Worm (Caenorhabditis elegans): ENCODE measurements around the gene T24E12.2.

DNA sequence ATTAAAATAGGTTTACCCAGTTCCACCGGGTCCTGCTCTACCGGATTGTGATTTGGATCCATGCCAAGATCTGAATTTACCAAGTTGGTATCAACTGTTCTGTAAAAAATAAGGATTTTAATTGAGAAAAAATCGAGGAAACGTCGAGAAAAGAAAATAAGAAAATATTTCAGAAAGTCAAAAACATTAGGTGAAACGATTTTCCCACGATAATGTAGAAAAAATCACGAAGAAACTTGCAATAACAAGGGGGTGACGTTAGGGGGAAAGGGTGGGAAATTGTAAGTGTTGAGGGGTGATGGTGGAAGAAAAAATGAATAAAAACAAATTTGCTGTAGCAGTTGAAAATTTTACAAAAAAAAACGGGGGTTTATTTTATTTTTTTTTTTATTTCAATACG is 9.6 kb upstream of the T24E12.2 start, which contains the start of gene T24E12.10:
- TF ChIP-seq nhr-25 (tag; optimal IDR thresholded peaks at IDR 0.05) (no peak), aly-2 (tag; optimal IDR thresholded peaks at IDR 0.05) (no peak), fkh-2 (tag; optimal IDR thresholded peaks at IDR 0.05) (no peak), jun-1 (tag; optimal IDR thresholded peaks at IDR 0.05) (no peak), ceh-82 (tag; optimal IDR thresholded peaks at IDR 0.05) (no peak), unc-62 (GFP tag; optimal IDR thresholded peaks at IDR 0.05) (no peak), nhr-237 (tag; optimal IDR thresholded peaks at IDR 0.05) (no peak), R02D3.7 (tag; optimal IDR thresholded peaks at IDR 0.05) (no peak), pha-4 (tag; optimal IDR thresholded peaks at IDR 0.05) (no peak)

Data from whole organism, L3 larva.